Fruit fly (Drosophila melanogaster): ENCODE measurements around the gene hoip.

Gene hoip

dm6 chr2L:9705872-9706317 lies 6.3 kb downstream of the hoip start, which contains the start of gene CG31710 (continued):
- TF ChIP-seq CG1792 (GFP tag; optimal IDR thresholded peaks at IDR 0.05) (no peak), Mad (GFP tag; optimal IDR thresholded peaks at IDR 0.05) (no peak), h (optimal IDR thresholded peaks at IDR 0.05) (no peak), gcm2 (GFP tag; optimal IDR thresholded peaks at IDR 0.05) (no peak), Eip74EF (GFP tag; optimal IDR thresholded peaks at IDR 0.05) (no peak), tin (GFP tag; optimal IDR thresholded peaks at IDR 0.05) (no peak), Jarid2 (GFP tag; optimal IDR thresholded peaks at IDR 0.05) (peak; percentile 89), Deaf1 (tag; optimal IDR thresholded peaks at IDR 0.05) (no peak), CG12104 (GFP tag; optimal IDR thresholded peaks at IDR 0.05) (no peak), YL-1 (GFP tag; optimal IDR thresholded peaks at IDR 0.05) (peak; percentile 49), corto (GFP tag; optimal IDR thresholded peaks at IDR 0.05) (no peak), Nf-YA (GFP tag; IDR thresholded peaks at IDR 0.05) (no peak), nerfin-2 (GFP tag; IDR thresholded peaks at IDR 0.05; ENCODE audit: partially characterized antibody) (no peak), C15 (GFP tag; IDR thresholded peaks at IDR 0.05) (no peak), lov (optimal IDR thresholded peaks at IDR 0.05) (no peak), lov (GFP tag; IDR thresholded peaks at IDR 0.05) (no peak), Atf6 (GFP tag; IDR thresholded peaks at IDR 0.05) (no peak), CG13424 (tag; optimal IDR thresholded peaks at IDR 0.05) (no peak), CG5245 (GFP tag; optimal IDR thresholded peaks at IDR 0.05) (no peak), nom (GFP tag; optimal IDR thresholded peaks at IDR 0.05) (peak; percentile 40), CG13287 (GFP tag; IDR thresholded peaks at IDR 0.05; ENCODE audit: partially characterized antibody) (peak; percentile 39; the same call in 1 of the 2 replicates), ems (GFP tag; optimal IDR thresholded peaks at IDR 0.05) (no peak), CG7745 (tag; optimal IDR thresholded peaks at IDR 0.05) (no peak), CG12391 (tag; optimal IDR thresholded peaks at IDR 0.05) (no peak), CG17802 (tag; optimal IDR thresholded peaks at IDR 0.05) (no peak), slbo (GFP tag; IDR thresholded peaks at IDR 0.05) (no peak), CG7271 (tag; optimal IDR thresholded peaks at IDR 0.05) (no peak), CG9727 (GFP tag; optimal IDR thresholded peaks at IDR 0.05) (no peak), CG2678 (tag; optimal IDR thresholded peaks at IDR 0.05) (peak; percentile 23), CG10959 (GFP tag; IDR thresholded peaks at IDR 0.05) (no peak), MESR4 (GFP tag; optimal IDR thresholded peaks at IDR 0.05) (peak; percentile 11), CG30020 (tag; optimal IDR thresholded peaks at IDR 0.05) (no peak), CG32767 (GFP tag; IDR thresholded peaks at IDR 0.05) (no peak), Hr39 (optimal IDR thresholded peaks at IDR 0.05) (no peak), maf-S (GFP tag; optimal IDR thresholded peaks at IDR 0.05) (no peak), CG11560 (tag; IDR thresholded peaks at IDR 0.05) (no peak), br (optimal IDR thresholded peaks at IDR 0.05) (no peak), CG1603 (tag; optimal IDR thresholded peaks at IDR 0.05) (no peak), CrebB (tag; optimal IDR thresholded peaks at IDR 0.05) (no peak), MBD-R2 (GFP tag; IDR thresholded peaks at IDR 0.05) (no peak), CG1024 (GFP tag; IDR thresholded peaks at IDR 0.05) (no peak; the same call in 1 of the 2 replicates), CG9609 (GFP tag; optimal IDR thresholded peaks at IDR 0.05) (no peak), Oli (tag; optimal IDR thresholded peaks at IDR 0.05) (no peak), HLH4C (GFP tag; IDR thresholded peaks at IDR 0.05; ENCODE audit: partially characterized antibody) (no peak), ken (GFP tag; IDR thresholded peaks at IDR 0.05) (no peak), bsh (GFP tag; optimal IDR thresholded peaks at IDR 0.05) (peak in 1 of 2 experiments; percentile 45), HmgD (GFP tag; optimal IDR thresholded peaks at IDR 0.05) (no peak), Myb (GFP tag; optimal IDR thresholded peaks at IDR 0.05) (no peak), unc-4 (GFP tag; IDR thresholded peaks at IDR 0.05; ENCODE audit: partially characterized antibody) (no peak), Dll (GFP tag; IDR thresholded peaks at IDR 0.05; ENCODE audit: partially characterized antibody) (no peak), CG12659 (GFP tag; optimal IDR thresholded peaks at IDR 0.05) (no peak), CG1233 (GFP tag; optimal IDR thresholded peaks at IDR 0.05) (no peak)

Data from whole organism, embryonic.